Worm (Caenorhabditis elegans): ENCODE measurements around the gene Y82E9BR.5.
"Not testable (repeated sequence)": the region's sequence is repeated elsewhere in the genome, so short reads cannot be mapped to it uniquely, and the experiment has no call there.

The Y82E9BR.5 gene

DNA sequence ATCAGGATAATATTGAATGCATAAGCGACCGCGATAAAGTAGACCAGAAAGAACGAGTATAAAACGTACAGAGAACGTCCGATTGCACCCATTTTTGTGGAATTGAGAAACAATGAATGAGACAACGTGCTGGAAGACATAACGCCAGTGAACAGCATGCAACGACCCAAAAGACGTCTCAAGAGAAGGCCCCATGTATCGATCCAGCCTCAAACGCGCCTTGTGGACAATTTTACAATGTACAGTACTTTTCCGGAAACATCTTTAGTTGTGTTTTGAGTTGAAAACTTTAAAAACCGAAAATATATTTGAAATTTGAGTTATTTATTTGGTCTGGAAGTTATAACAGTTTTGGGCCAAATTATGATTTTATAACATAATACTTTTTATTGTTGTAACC lies 33.4 kb upstream of the Y82E9BR.5 start, which contains the start of gene Y82E9BL.3:
Y82E9BL.3 (minus strand) TSS at position 101 of the 400 bp plus-strand sequence.
- no peak for TF ChIP-seq lin-13 (GFP tag; optimal IDR thresholded peaks at IDR 0.05)
- TF ChIP-seq mxl-3 (GFP tag; optimal IDR thresholded peaks at IDR 0.05), result no peak
- TF ChIP-seq daf-8 (GFP tag; IDR thresholded peaks at IDR 0.05), result no peak
- no peak for TF ChIP-seq mdl-1 (tag; optimal IDR thresholded peaks at IDR 0.05)
- TF ChIP-seq php-3 (GFP tag; IDR thresholded peaks at IDR 0.05), result no peak
- no peak for TF ChIP-seq nhr-41 (GFP tag; IDR thresholded peaks at IDR 0.05)

- TF ChIP-seq vab-7 (GFP tag; IDR thresholded peaks at IDR 0.05) (no peak), egl-27 (tag; optimal IDR thresholded peaks at IDR 0.05) (no peak), lin-38 (GFP tag; IDR thresholded peaks at IDR 0.05) (no peak), lin-1 (GFP tag; IDR thresholded peaks at IDR 0.05) (no peak), lim-7 (GFP tag; IDR thresholded peaks at IDR 0.05) (0 out of 2 replicates have a peak, but pooled peaks have one; percentile 59)
These were observed 29.6 kb upstream of the Y82E9BR.5 start for ce11 chrIII:1354523-1354922.

DNA sequence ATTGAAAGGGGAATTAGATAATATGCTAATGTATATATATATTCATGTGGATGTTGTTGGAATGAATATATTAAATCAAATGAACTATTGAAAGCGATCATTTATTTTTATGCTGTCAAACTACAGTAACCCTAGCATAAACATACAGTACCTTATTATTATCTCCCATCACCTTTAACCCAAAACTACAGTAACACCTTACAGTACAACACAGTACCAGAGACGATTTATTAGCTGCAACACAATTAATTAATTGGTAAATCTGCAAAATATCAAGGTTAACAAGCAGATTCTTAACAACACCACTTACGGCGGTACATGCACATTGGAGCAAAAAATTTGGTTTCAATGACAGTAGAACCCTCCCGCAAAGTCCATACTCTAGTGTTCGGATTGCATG lies 28.9 kb upstream of the Y82E9BR.5 start, which contains the start of gene Y82E9BL.1:
Y82E9BL.1 (minus strand) TSS at position 101 of the 400 bp plus-strand sequence.
- TF ChIP-seq fkh-10 (GFP tag; optimal IDR thresholded peaks at IDR 0.05), result no peak
- no peak for TF ChIP-seq mep-1 (tag; optimal IDR thresholded peaks at IDR 0.05)
- TF ChIP-seq lin-15B (tag; optimal IDR thresholded peaks at IDR 0.05), result no peak
- TF ChIP-seq ceh-32 (tag; optimal IDR thresholded peaks at IDR 0.05; ENCODE audit: poor library complexity), result no peak
- TF ChIP-seq unc-130 (GFP tag; optimal IDR thresholded peaks at IDR 0.05), result no peak
- no peak for TF ChIP-seq Y5F2A.4 (GFP tag; optimal IDR thresholded peaks at IDR 0.05)
- TF ChIP-seq ama-1 (optimal IDR thresholded peaks at IDR 0.05), result no peak
- no peak for TF ChIP-seq dve-1 (tag; optimal IDR thresholded peaks at IDR 0.05; ENCODE audit: insufficient read depth)
- no peak for TF ChIP-seq zag-1 (tag; optimal IDR thresholded peaks at IDR 0.05)
- no peak for TF ChIP-seq gei-8 (GFP tag; optimal IDR thresholded peaks at IDR 0.05)
- TF ChIP-seq madf-9 (GFP tag; conservative IDR thresholded peaks at IDR 0.05), result no peak
- no peak for TF ChIP-seq vab-7 (GFP tag; IDR thresholded peaks at IDR 0.05)

DNA sequence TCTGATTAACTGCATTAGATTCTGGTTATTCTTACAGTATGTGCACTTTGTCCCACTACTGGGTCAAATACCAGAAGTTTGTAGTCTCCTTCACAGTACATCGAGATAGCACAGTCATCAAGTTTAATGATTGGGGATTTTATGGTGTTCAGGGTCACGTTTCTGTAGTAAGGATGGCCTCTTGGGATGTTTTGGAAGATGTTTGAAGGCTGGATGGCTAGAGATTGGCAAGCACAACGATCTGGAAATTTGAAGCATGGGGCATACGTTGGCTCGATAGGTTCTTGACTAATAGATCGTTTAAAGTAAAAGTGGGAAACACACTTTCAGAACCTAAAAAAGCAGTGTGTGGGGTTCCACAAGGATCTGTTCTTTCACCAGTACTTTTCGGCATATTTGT lies 26.2 kb upstream of the Y82E9BR.5 start, which contains the start of gene Y82E9BR.8:
Y82E9BR.8 (minus strand) TSS at position 101 of the 400 bp plus-strand sequence.
- not testable (repeated sequence) for TF ChIP-seq lin-13 (GFP tag; optimal IDR thresholded peaks at IDR 0.05); skn-1 (tag; optimal IDR thresholded peaks at IDR 0.05); pqm-1 (tag; optimal IDR thresholded peaks at IDR 0.05)

ce11 chrIII:1359669-1360068 lies 24.5 kb upstream of the Y82E9BR.5 start, which contains the start of gene Y82E9BR.9:
Gene Y82E9BR.9, minus strand, starts transcription at chrIII:1359769.
- TF ChIP-seq zfp-2 (tag; optimal IDR thresholded peaks at IDR 0.05) (no peak), zip-2 (tag; optimal IDR thresholded peaks at IDR 0.05) (no peak), skn-1 (tag; optimal IDR thresholded peaks at IDR 0.05) (no peak), nhr-6 (tag; optimal IDR thresholded peaks at IDR 0.05) (no peak), F26F4.8 (GFP tag; conservative IDR thresholded peaks at IDR 0.05) (no peak), lsy-2 (tag; optimal IDR thresholded peaks at IDR 0.05) (no peak), attf-4 (tag; optimal IDR thresholded peaks at IDR 0.05) (no peak), lin-15B (tag; optimal IDR thresholded peaks at IDR 0.05) (no peak)

DNA sequence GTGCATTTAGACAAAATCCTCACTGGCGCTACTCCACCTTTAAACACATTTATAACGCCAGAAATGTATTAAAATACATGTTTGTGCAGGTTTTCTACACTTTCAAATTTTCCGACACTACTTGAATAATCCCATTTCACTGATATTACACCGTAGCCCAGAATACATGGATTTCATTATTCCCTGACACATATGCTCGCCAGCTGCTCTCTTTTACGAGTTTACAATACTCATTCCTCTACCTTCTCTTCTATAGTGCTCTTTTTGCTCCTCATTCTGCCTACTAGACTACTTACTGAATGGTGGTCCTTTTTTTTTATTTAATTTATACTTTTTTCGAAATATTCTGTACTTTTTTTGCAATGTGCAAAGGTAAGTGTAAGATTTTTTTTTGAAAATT lies 11.6 kb upstream of the Y82E9BR.5 start:
- TF ChIP-seq vab-7 (GFP tag; IDR thresholded peaks at IDR 0.05) (no peak), unc-39 (tag; optimal IDR thresholded peaks at IDR 0.05) (no peak), tag-97 (GFP tag; IDR thresholded peaks at IDR 0.05) (no peak), nhr-102 (tag; optimal IDR thresholded peaks at IDR 0.05) (no peak), arid-1 (GFP tag; conservative IDR thresholded peaks at IDR 0.05) (no peak), ztf-7 (tag; optimal IDR thresholded peaks at IDR 0.05) (no peak), daf-12 (tag; optimal IDR thresholded peaks at IDR 0.05) (no peak), nhr-10 (tag; optimal IDR thresholded peaks at IDR 0.05) (no peak), F49E8.2 (tag; optimal IDR thresholded peaks at IDR 0.05; ENCODE audit: borderline replicate concordance) (no peak), R02D3.7 (tag; optimal IDR thresholded peaks at IDR 0.05) (no peak), snpc-1.2 (GFP tag; IDR thresholded peaks at IDR 0.05) (no peak), lin-29 (GFP tag; IDR thresholded peaks at IDR 0.05) (no peak), egl-43 (GFP tag; IDR thresholded peaks at IDR 0.05) (no peak), gei-8 (GFP tag; optimal IDR thresholded peaks at IDR 0.05) (no peak), F44E2.7 (GFP tag; IDR thresholded peaks at IDR 0.05) (no peak), nhr-111 (GFP tag; optimal IDR thresholded peaks at IDR 0.05) (no peak)

All from whole organism, L4 larva.